3 fruit fly cellular contexts compared by ENCODE assay signal in genomic region chr2L:7964611-7965010, dm6.
A peak's percentile ranks its signal among the peaks of the same experiment; 100 is the strongest.
TF ChIP-seq lines count a peak whose summit lies in the region.

No protein-coding gene starts in this region.

TF ChIP-seq in whole organism, embryonic, 481 proteins besides CTCF, POLR2A, EP300 and RAD21 (continued from another document and continues in another):
- TF ChIP-seq hb (GFP tag; IDR thresholded peaks at IDR 0.05; lab: Robert Waterston, UW; ENCODE audit: partially characterized antibody) (no peak), CG18599 (GFP tag; optimal IDR thresholded peaks at IDR 0.05; lab: Kevin White, UChicago) (peak; percentile 58), danr (GFP tag; IDR thresholded peaks at IDR 0.05; lab: Robert Waterston, UW) (0 out of 2 replicates have a peak, but pooled peaks have one; percentile 41), CG6254 (GFP tag; optimal IDR thresholded peaks at IDR 0.05; lab: Kevin White, UChicago) (peak; percentile 41), Pdp1 (GFP tag; optimal IDR thresholded peaks at IDR 0.05; lab: Kevin White, UChicago) (peak; percentile 81 to 85), sob (GFP tag; IDR thresholded peaks at IDR 0.05; lab: Robert Waterston, UW) (peak; percentile 77), CG11456 (GFP tag; IDR thresholded peaks at IDR 0.05; lab: Robert Waterston, UW) (0 out of 3 replicates have a peak, but pooled peaks have one; percentile 55), CHES-1-like (GFP tag; optimal IDR thresholded peaks at IDR 0.05; lab: Kevin White, UChicago) (peak; percentile 42), Usf (GFP tag; optimal IDR thresholded peaks at IDR 0.05; lab: Kevin White, UChicago) (no peak), CG34376 (GFP tag; optimal IDR thresholded peaks at IDR 0.05; lab: Kevin White, UChicago) (no peak), p53 (GFP tag; optimal IDR thresholded peaks at IDR 0.05; lab: Kevin White, UChicago) (peak; percentile 8), Sin3A (optimal IDR thresholded peaks at IDR 0.05; lab: Kevin White, UChicago) (no peak), fd64A (GFP tag; optimal IDR thresholded peaks at IDR 0.05; lab: Kevin White, UChicago) (no peak), Hmr (GFP tag; optimal IDR thresholded peaks at IDR 0.05; lab: Kevin White, UChicago) (peak; percentile 56), chn (GFP tag; optimal IDR thresholded peaks at IDR 0.05; lab: Kevin White, UChicago) (peak; percentile 66), CG9817 (tag; optimal IDR thresholded peaks at IDR 0.05; lab: Kevin White, UChicago) (peak; percentile 47), ATbp (GFP tag; optimal IDR thresholded peaks at IDR 0.05; lab: Kevin White, UChicago) (peak; percentile 80), Nf-YC (tag; optimal IDR thresholded peaks at IDR 0.05; lab: Kevin White, UChicago) (peak; percentile 13), Doc3 (GFP tag; IDR thresholded peaks at IDR 0.05; lab: Robert Waterston, UW; ENCODE audit: partially characterized antibody) (no peak), CG15479 (GFP tag; optimal IDR thresholded peaks at IDR 0.05; lab: Kevin White, UChicago) (no peak), Rx (GFP tag; IDR thresholded peaks at IDR 0.05; lab: Robert Waterston, UW) (peak; percentile 76), CG7556 (GFP tag; optimal IDR thresholded peaks at IDR 0.05; lab: Kevin White, UChicago) (peak; percentile 72), gsb (GFP tag; IDR thresholded peaks at IDR 0.05; lab: Robert Waterston, UW) (peak; percentile 67), CG3726 (GFP tag; IDR thresholded peaks at IDR 0.05; lab: Robert Waterston, UW) (peak; percentile 67; the same call in 2 of the 3 replicates), ci (GFP tag; IDR thresholded peaks at IDR 0.05; lab: Robert Waterston, UW) (peak; percentile 93), C15 (GFP tag; IDR thresholded peaks at IDR 0.05; lab: Robert Waterston, UW) (0 out of 3 replicates have a peak, but pooled peaks have one; percentile 32), her (GFP tag; optimal IDR thresholded peaks at IDR 0.05; lab: Kevin White, UChicago) (no peak), CG3163 (GFP tag; optimal IDR thresholded peaks at IDR 0.05; lab: Kevin White, UChicago) (peak; percentile 34), CG12155 (GFP tag; optimal IDR thresholded peaks at IDR 0.05; lab: Kevin White, UChicago) (peak; percentile 41), CG3281 (GFP tag; optimal IDR thresholded peaks at IDR 0.05; lab: Kevin White, UChicago) (peak; percentile 53), exex (tag; optimal IDR thresholded peaks at IDR 0.05; lab: Kevin White, UChicago) (no peak), gro (GFP tag; optimal IDR thresholded peaks at IDR 0.05; lab: Kevin White, UChicago) (no peak), CG2202 (tag; optimal IDR thresholded peaks at IDR 0.05; lab: Kevin White, UChicago) (peak; percentile 40), CG17802 (tag; optimal IDR thresholded peaks at IDR 0.05; lab: Kevin White, UChicago) (peak; percentile 8), lola (GFP tag; optimal IDR thresholded peaks at IDR 0.05; lab: Kevin White, UChicago) (peak in 1 of 3 experiments; percentile 57), vnd (GFP tag; IDR thresholded peaks at IDR 0.05; lab: Robert Waterston, UW; ENCODE audit: partially characterized antibody) (no peak), CG13287 (GFP tag; IDR thresholded peaks at IDR 0.05; lab: Robert Waterston, UW; ENCODE audit: partially characterized antibody) (no peak), ap (GFP tag; IDR thresholded peaks at IDR 0.05; lab: Robert Waterston, UW) (peak; percentile 82), CG6765 (GFP tag; optimal IDR thresholded peaks at IDR 0.05; lab: Kevin White, UChicago) (no peak), D19B (GFP tag; optimal IDR thresholded peaks at IDR 0.05; lab: Kevin White, UChicago) (no peak), NC2α (GFP tag; optimal IDR thresholded peaks at IDR 0.05; lab: Kevin White, UChicago) (peak; percentile 52), CG9932 (GFP tag; IDR thresholded peaks at IDR 0.05; lab: Robert Waterston, UW) (peak; percentile 30; the same call in 1 of the 2 replicates)

TF ChIP-seq in whole organism, prepupa, 60 proteins besides CTCF, POLR2A, EP300 and RAD21 (continued from another document):
- TF ChIP-seq CG7368 (GFP tag; optimal IDR thresholded peaks at IDR 0.05; lab: Kevin White, UChicago) = peak; percentile 56
- TF ChIP-seq CG1621 (tag; optimal IDR thresholded peaks at IDR 0.05; lab: Kevin White, UChicago) = peak; percentile 60
- TF ChIP-seq eg (GFP tag; IDR thresholded peaks at IDR 0.05; lab: Robert Waterston, UW) = peak; percentile 96
- TF ChIP-seq CG32006 (GFP tag; optimal IDR thresholded peaks at IDR 0.05; lab: Kevin White, UChicago) = peak; percentile 90
- peak; percentile 65 for TF ChIP-seq Smox (GFP tag; optimal IDR thresholded peaks at IDR 0.05; lab: Kevin White, UChicago)
- TF ChIP-seq Hr39 (GFP tag; optimal IDR thresholded peaks at IDR 0.05; lab: Kevin White, UChicago) = peak; percentile 77
- TF ChIP-seq CG6854 (GFP tag; optimal IDR thresholded peaks at IDR 0.05; lab: Kevin White, UChicago) = no peak
- peak; percentile 82 for TF ChIP-seq net (GFP tag; optimal IDR thresholded peaks at IDR 0.05; lab: Kevin White, UChicago)
- TF ChIP-seq acj6 (GFP tag; optimal IDR thresholded peaks at IDR 0.05; lab: Kevin White, UChicago) = peak; percentile 75
- TF ChIP-seq Eip75B (GFP tag; optimal IDR thresholded peaks at IDR 0.05; lab: Kevin White, UChicago) = peak; percentile 81
- TF ChIP-seq Sox15 (GFP tag; optimal IDR thresholded peaks at IDR 0.05; lab: Kevin White, UChicago) = peak; percentile 52
- TF ChIP-seq CG8632 (GFP tag; optimal IDR thresholded peaks at IDR 0.05; lab: Kevin White, UChicago) = peak; percentile 50
- TF ChIP-seq OdsH (GFP tag; optimal IDR thresholded peaks at IDR 0.05; lab: Kevin White, UChicago) = peak; percentile 86
- TF ChIP-seq CG8119 (GFP tag; IDR thresholded peaks at IDR 0.05; lab: Robert Waterston, UW) = peak; percentile 92
- peak; percentile 52 for TF ChIP-seq fd59A (GFP tag; optimal IDR thresholded peaks at IDR 0.05; lab: Kevin White, UChicago)
- peak; percentile 83 for TF ChIP-seq vri (GFP tag; optimal IDR thresholded peaks at IDR 0.05; lab: Kevin White, UChicago)
- TF ChIP-seq Blimp-1 (GFP tag; optimal IDR thresholded peaks at IDR 0.05; lab: Kevin White, UChicago) = no peak
- TF ChIP-seq lz (GFP tag; optimal IDR thresholded peaks at IDR 0.05; lab: Kevin White, UChicago) = peak; percentile 68
- TF ChIP-seq CG11294 (GFP tag; IDR thresholded peaks at IDR 0.05; lab: Robert Waterston, UW) = peak; percentile 86
- TF ChIP-seq fkh (GFP tag; optimal IDR thresholded peaks at IDR 0.05; lab: Kevin White, UChicago) = no peak
- TF ChIP-seq Hr4 (GFP tag; optimal IDR thresholded peaks at IDR 0.05; lab: Kevin White, UChicago) = peak; percentile 90
- TF ChIP-seq fd85E (GFP tag; optimal IDR thresholded peaks at IDR 0.05; lab: Kevin White, UChicago) = no peak
- peak; percentile 76 for TF ChIP-seq CG31627 (GFP tag; optimal IDR thresholded peaks at IDR 0.05; lab: Kevin White, UChicago)
- peak; percentile 76 for TF ChIP-seq CG3919 (GFP tag; optimal IDR thresholded peaks at IDR 0.05; lab: Kevin White, UChicago)
- TF ChIP-seq Ets96B (tag; optimal IDR thresholded peaks at IDR 0.05; lab: Kevin White, UChicago) = peak; percentile 68
- peak; percentile 71 for TF ChIP-seq dac (GFP tag; optimal IDR thresholded peaks at IDR 0.05; lab: Kevin White, UChicago)
- TF ChIP-seq CG6792 (GFP tag; optimal IDR thresholded peaks at IDR 0.05; lab: Kevin White, UChicago) = peak; percentile 74
- TF ChIP-seq salr (GFP tag; optimal IDR thresholded peaks at IDR 0.05; lab: Kevin White, UChicago) = peak; percentile 58 to 85
- peak; percentile 46 for TF ChIP-seq CG6808 (GFP tag; optimal IDR thresholded peaks at IDR 0.05; lab: Kevin White, UChicago)
- TF ChIP-seq Lpt (GFP tag; optimal IDR thresholded peaks at IDR 0.05; lab: Kevin White, UChicago) = peak; percentile 90
- peak; percentile 67 for TF ChIP-seq CG34406 (GFP tag; optimal IDR thresholded peaks at IDR 0.05; lab: Kevin White, UChicago)
- peak; percentile 49 for TF ChIP-seq Ets21C (GFP tag; optimal IDR thresholded peaks at IDR 0.05; lab: Kevin White, UChicago)
- TF ChIP-seq cyc (GFP tag; optimal IDR thresholded peaks at IDR 0.05; lab: Kevin White, UChicago) = peak; percentile 51
- TF ChIP-seq CG9139 (GFP tag; optimal IDR thresholded peaks at IDR 0.05; lab: Kevin White, UChicago) = peak; percentile 28
- peak; percentile 85 for TF ChIP-seq Gug (GFP tag; IDR thresholded peaks at IDR 0.05; lab: Robert Waterston, UW)
- peak; percentile 44 for TF ChIP-seq dsx (GFP tag; optimal IDR thresholded peaks at IDR 0.05; lab: Kevin White, UChicago; ENCODE audit: poor library complexity, severe bottlenecking)
- peak; percentile 54 for TF ChIP-seq spab (GFP tag; optimal IDR thresholded peaks at IDR 0.05; lab: Kevin White, UChicago)
- peak; percentile 68 for TF ChIP-seq Met (GFP tag; optimal IDR thresholded peaks at IDR 0.05; lab: Kevin White, UChicago)

TF ChIP-seq in whole organism, wandering third instar larva, 38 proteins besides CTCF, POLR2A, EP300 and RAD21 (continued from another document):
- TF ChIP-seq dsf (GFP tag; optimal IDR thresholded peaks at IDR 0.05; lab: Kevin White, UChicago; ENCODE audit: borderline replicate concordance) (no peak), psq (GFP tag; optimal IDR thresholded peaks at IDR 0.05; lab: Kevin White, UChicago) (peak; percentile 48), Dif (GFP tag; optimal IDR thresholded peaks at IDR 0.05; lab: Kevin White, UChicago; ENCODE audit: partially characterized antibody) (no peak), h (GFP tag; optimal IDR thresholded peaks at IDR 0.05; lab: Kevin White, UChicago) (peak; percentile 51), N (GFP tag; optimal IDR thresholded peaks at IDR 0.05; lab: Kevin White, UChicago) (no peak), brk (GFP tag; optimal IDR thresholded peaks at IDR 0.05; lab: Kevin White, UChicago) (peak; percentile 18)
